Worm (Caenorhabditis elegans): Measurements from ENCODE around the gene AH6.3.

DNA sequence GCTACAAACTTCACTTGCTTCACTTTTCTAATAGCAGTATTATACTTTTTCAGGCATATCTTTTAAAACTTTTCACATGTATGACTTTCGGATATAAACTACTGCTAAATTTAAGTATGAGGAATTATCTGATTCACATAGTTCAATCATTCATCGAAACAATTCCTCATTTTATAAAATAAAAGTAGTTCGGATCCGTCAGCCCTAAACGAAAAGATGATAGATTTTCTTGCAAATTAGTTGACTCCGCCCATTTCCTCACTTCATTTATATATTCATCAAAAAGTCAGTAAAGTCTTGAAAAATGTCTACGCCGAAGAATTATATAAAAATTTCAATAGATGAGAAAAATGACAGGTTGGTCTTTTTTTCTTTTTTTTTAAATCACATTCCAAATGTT lies 41.3 kb upstream of the AH6.3 start, which contains the start of gene chil-27:
- TF ChIP-seq dao-5 (tag; optimal IDR thresholded peaks at IDR 0.05) (no peak), him-1 (tag; optimal IDR thresholded peaks at IDR 0.05) (no peak), W03F9.2 (tag; optimal IDR thresholded peaks at IDR 0.05) (no peak)

Measured in whole organism, L4/young adult.